Worm (Caenorhabditis elegans): Measurements from ENCODE around the gene arf-5.

The arf-5 gene

DNA sequence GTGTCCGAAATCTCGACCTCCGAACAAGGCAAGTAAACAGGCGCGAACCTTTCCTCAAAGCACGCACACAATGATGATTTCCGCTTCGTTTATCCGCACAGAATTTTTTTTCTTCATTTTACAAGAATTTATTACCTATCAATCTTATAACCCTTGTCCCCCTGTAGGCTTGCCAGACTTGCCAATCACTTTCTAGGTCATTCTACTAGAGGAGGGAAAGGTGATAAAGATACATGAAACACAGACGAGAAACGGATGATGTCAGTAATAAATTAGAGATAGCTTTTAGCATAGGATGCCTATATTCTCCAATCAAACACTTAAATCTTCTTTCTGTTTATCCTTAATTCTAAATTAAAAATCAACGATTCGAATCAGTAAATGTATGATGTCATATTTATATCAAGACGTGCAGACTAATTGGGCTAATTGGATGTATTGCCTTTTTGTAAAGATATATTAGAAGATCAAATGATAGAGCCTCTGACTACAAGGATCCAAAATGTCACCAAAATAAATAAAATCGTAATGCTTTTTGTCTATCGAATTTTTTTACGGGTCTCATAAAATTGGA is 45.1 kb downstream of the arf-5 start:
- no peak for TF ChIP-seq hlh-11 (tag; optimal IDR thresholded peaks at IDR 0.05)
- TF ChIP-seq unc-62 (GFP tag; optimal IDR thresholded peaks at IDR 0.05 in 1 of 2) = peak in 1 of 2 experiments; percentile 96
- no peak for TF ChIP-seq unc-62 (tag; optimal IDR thresholded peaks at IDR 0.05)
- TF ChIP-seq nhr-28 (tag; optimal IDR thresholded peaks at IDR 0.05) = peak; percentile 40
- TF ChIP-seq ceh-44 (GFP tag; IDR thresholded peaks at IDR 0.05) = no peak
- no peak for TF ChIP-seq madf-9 (GFP tag; conservative IDR thresholded peaks at IDR 0.05)
- TF ChIP-seq mdt-29 (GFP tag; IDR thresholded peaks at IDR 0.05) = no peak
- TF ChIP-seq aha-1 (tag) = peak; percentile 19
- peak; percentile 33 for TF ChIP-seq nhr-25 (tag; optimal IDR thresholded peaks at IDR 0.05; ENCODE audit: borderline replicate concordance, insufficient read depth)

DNA sequence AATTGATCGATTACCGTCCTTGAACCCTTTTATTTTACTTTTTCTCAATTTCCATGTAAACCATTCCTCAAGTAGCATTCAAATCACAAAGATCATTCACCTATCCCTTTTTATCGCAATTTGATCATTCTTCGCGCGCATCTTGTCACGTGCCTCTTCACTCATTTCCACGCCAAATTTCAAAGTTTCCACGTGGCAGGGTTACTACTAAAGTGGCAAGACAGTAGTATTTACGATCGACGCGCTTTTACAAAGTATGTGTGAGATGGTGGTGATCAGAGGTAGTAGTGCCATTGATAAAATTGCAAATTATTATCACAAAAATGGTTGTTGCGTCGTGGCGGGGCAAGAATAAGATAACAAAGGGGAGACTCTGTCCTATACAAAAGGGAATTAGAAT is 46.0 kb downstream of the arf-5 start:
- TF ChIP-seq mxl-3 (GFP tag; optimal IDR thresholded peaks at IDR 0.05) (peak; percentile 92), nhr-6 (tag; optimal IDR thresholded peaks at IDR 0.05) (no peak), ceh-32 (tag; optimal IDR thresholded peaks at IDR 0.05; ENCODE audit: poor library complexity) (no peak), zip-2 (tag; optimal IDR thresholded peaks at IDR 0.05) (no peak), unc-62 (GFP tag; optimal IDR thresholded peaks at IDR 0.05 in 1 of 2) (peak in 1 of 2 experiments; percentile 94), unc-62 (tag; optimal IDR thresholded peaks at IDR 0.05) (no peak), lin-38 (GFP tag; IDR thresholded peaks at IDR 0.05) (no peak), ama-1 (optimal IDR thresholded peaks at IDR 0.05) (no peak), nhr-77 (tag; optimal IDR thresholded peaks at IDR 0.05) (peak; percentile 37), ztf-11 (tag; optimal IDR thresholded peaks at IDR 0.05) (no peak), jun-1 (tag; optimal IDR thresholded peaks at IDR 0.05) (no peak), zfp-2 (tag; optimal IDR thresholded peaks at IDR 0.05) (no peak), nhr-48 (tag; optimal IDR thresholded peaks at IDR 0.05) (peak; percentile 58), tra-1 (GFP tag; IDR thresholded peaks at IDR 0.05) (peak; percentile 67), hlh-11 (tag; optimal IDR thresholded peaks at IDR 0.05) (peak; percentile 83), lsy-2 (tag; optimal IDR thresholded peaks at IDR 0.05) (peak in 1 of 2 experiments; percentile 38), ctbp-1 (GFP tag; IDR thresholded peaks at IDR 0.05) (no peak), T26A8.4 (GFP tag; IDR thresholded peaks at IDR 0.05) (no peak), dmd-8 (GFP tag; IDR thresholded peaks at IDR 0.05) (no peak), F49E8.2 (tag; optimal IDR thresholded peaks at IDR 0.05; ENCODE audit: borderline replicate concordance) (no peak), nhr-42 (GFP tag; IDR thresholded peaks at IDR 0.05) (no peak), nhr-76 (tag; optimal IDR thresholded peaks at IDR 0.05) (no peak), ZK337.2 (GFP tag; IDR thresholded peaks at IDR 0.05) (no peak), F10B5.3 (tag; optimal IDR thresholded peaks at IDR 0.05) (no peak), lin-39 (tag; optimal IDR thresholded peaks at IDR 0.05) (no peak), Y48G9A.11 (GFP tag; IDR thresholded peaks at IDR 0.05) (no peak), nhr-11 (tag; optimal IDR thresholded peaks at IDR 0.05) (no peak), mdl-1 (tag; optimal IDR thresholded peaks at IDR 0.05) (peak; percentile 32 to 89), aha-1 (tag) (peak; percentile 98), dmd-6 (GFP tag; IDR thresholded peaks at IDR 0.05) (peak; percentile 83), madf-5 (GFP tag; IDR thresholded peaks at IDR 0.05) (no peak), aly-2 (tag; optimal IDR thresholded peaks at IDR 0.05) (no peak), pha-4 (GFP tag; IDR thresholded peaks at IDR 0.05) (no peak), pha-4 (tag; optimal IDR thresholded peaks at IDR 0.05) (no peak), D1046.2 (GFP tag; IDR thresholded peaks at IDR 0.05) (no peak), pqm-1 (tag; optimal IDR thresholded peaks at IDR 0.05) (peak; percentile 49), T20F7.1 (GFP tag; optimal IDR thresholded peaks at IDR 0.05) (no peak), saeg-2 (GFP tag; IDR thresholded peaks at IDR 0.05) (no peak), duxl-1 (tag; optimal IDR thresholded peaks at IDR 0.05; ENCODE audit: poor library complexity) (no peak), hlh-30 (tag; optimal IDR thresholded peaks at IDR 0.05; ENCODE audit: insufficient read depth) (peak; percentile 78), nhr-10 (tag; optimal IDR thresholded peaks at IDR 0.05) (no peak), F26F4.8 (GFP tag; conservative IDR thresholded peaks at IDR 0.05) (no peak), zip-11 (GFP tag; IDR thresholded peaks at IDR 0.05) (no peak), set-16 (GFP tag; IDR thresholded peaks at IDR 0.05) (no peak), snpc-1.2 (GFP tag; IDR thresholded peaks at IDR 0.05) (no peak)

All from whole organism, L4 larva.